Fruit fly (Drosophila melanogaster): ENCODE results near the gene alphaTub67C.

dm6 chr3L:9695242-9695641 is 14.2 kb downstream of the alphaTub67C start:
- TF ChIP-seq h (optimal IDR thresholded peaks at IDR 0.05) (no peak), psq (optimal IDR thresholded peaks at IDR 0.05) (no peak), Myc (optimal IDR thresholded peaks at IDR 0.05) (no peak), Sin3A (optimal IDR thresholded peaks at IDR 0.05) (no peak)

Measured in Kc167 (cell line).